Fruit fly (Drosophila melanogaster): ENCODE data around the gene SPE.

DNA sequence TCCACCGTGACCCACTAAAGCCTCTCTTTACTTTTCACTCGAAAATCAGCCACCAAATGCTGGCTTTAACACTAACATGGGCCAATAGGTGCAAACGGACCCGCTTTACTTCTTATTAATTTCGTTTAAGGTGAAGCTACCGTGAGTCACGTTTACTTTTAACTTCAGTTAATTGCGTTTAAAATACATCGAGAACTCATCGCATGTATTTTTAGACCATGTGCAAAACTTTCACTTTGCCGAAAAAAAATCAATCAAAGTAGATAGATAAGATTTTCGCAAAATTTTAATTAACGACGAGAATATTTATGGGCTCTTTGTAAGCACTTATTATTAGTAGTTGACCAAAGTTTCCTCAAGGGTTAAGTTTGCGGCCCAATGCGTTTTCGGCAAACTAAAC lies 11.7 kb upstream of the SPE start:
- TF ChIP-seq CG8478 (optimal IDR thresholded peaks at IDR 0.05) (no peak), CTCF (optimal IDR thresholded peaks at IDR 0.05) (no peak)
